Fruit fly (Drosophila melanogaster) whole organism, prepupa: ENCODE measurements around the gene Bicra.

Experiments
- CG10669 ChIP-seq: fragments of 200-800 bp; sonication (Bioruptor generic); optimal IDR thresholded peaks from 3 replicates; lab custom pipeline; 2018; ENCODE audit warnings: missing biosample characterization, mild to moderate bottlenecking, missing genetic modification characterization, moderate library complexity
- CG11294 ChIP-seq: fragments of 200-800 bp; sonication (Bioruptor generic); IDR thresholded peaks from 2 replicates; pipeline ENCODE4 v1.3.6; 2022; ENCODE audit warnings: missing biosample characterization, missing genetic modification characterization
- CG1621 ChIP-seq: fragments of 200-800 bp; sonication (Bioruptor generic); optimal IDR thresholded peaks from 3 replicates; lab custom pipeline; 2018; ENCODE audit warnings: missing biosample characterization, mild to moderate bottlenecking, missing genetic modification characterization
- CG4318 ChIP-seq: fragments of 200-800 bp; sonication (Bioruptor generic); optimal IDR thresholded peaks from 3 replicates; lab custom pipeline; 2017; ENCODE audit warnings: missing biosample characterization, mild to moderate bottlenecking, missing genetic modification characterization
- CG6854 ChIP-seq: fragments of 200-800 bp; sonication (Bioruptor generic); optimal IDR thresholded peaks from 2 replicates; lab custom pipeline; 2017; ENCODE audit warnings: missing biosample characterization, mild to moderate bottlenecking, missing genetic modification characterization
- CG8119 ChIP-seq: fragments of 200-800 bp; sonication (Bioruptor generic); IDR thresholded peaks from 3 replicates; pipeline ENCODE4 v1.3.6; 2022; ENCODE audit warnings: missing biosample characterization, missing genetic modification characterization
- Ets96B ChIP-seq: fragments of 200-800 bp; optimal IDR thresholded peaks from 2 replicates; lab custom pipeline; 2019; ENCODE audit warnings: missing biosample characterization, mild to moderate bottlenecking, missing genetic modification characterization, moderate library complexity
- Hr38 ChIP-seq: sonication (Bioruptor generic); optimal IDR thresholded peaks from 2 replicates; lab custom pipeline; 2016; ENCODE audit warnings: missing biosample characterization, missing genetic modification characterization
- Lpt ChIP-seq: fragments of 200-800 bp; sonication (Bioruptor generic); optimal IDR thresholded peaks from 3 replicates; lab custom pipeline; 2016; ENCODE audit warnings: missing biosample characterization, missing genetic modification characterization
- Sox102F ChIP-seq: fragments of 200-800 bp; sonication (Bioruptor generic); optimal IDR thresholded peaks from 2 replicates; lab custom pipeline; 2016; ENCODE audit warnings: missing biosample characterization, mild to moderate bottlenecking, missing genetic modification characterization
- achi ChIP-seq: fragments of 200-800 bp; sonication (Bioruptor generic); optimal IDR thresholded peaks from 3 replicates; lab custom pipeline; 2016; ENCODE audit warnings: missing biosample characterization, missing genetic modification characterization
- dsx ChIP-seq: fragments of 200-800 bp; optimal IDR thresholded peaks from 3 replicates; lab custom pipeline; 2019; ENCODE audit warnings: missing biosample characterization, mild to moderate bottlenecking, missing genetic modification characterization, moderate library complexity; ENCODE audit not compliant: poor library complexity, severe bottlenecking
- fd59A ChIP-seq: fragments of 200-800 bp; sonication (Bioruptor generic); optimal IDR thresholded peaks from 2 replicates; lab custom pipeline; 2017; ENCODE audit warnings: missing biosample characterization, mild to moderate bottlenecking, missing genetic modification characterization, missing genetic modification reagents
- pdm3 ChIP-seq: fragments of 200-800 bp; sonication (Bioruptor generic); optimal IDR thresholded peaks from 3 replicates; lab custom pipeline; 2016; ENCODE audit warnings: missing biosample characterization, missing genetic modification characterization

- TF ChIP-seq CG4318 (GFP tag; lab: Kevin White, UChicago) (no peak), Hr38 (GFP tag; lab: Kevin White, UChicago) (no peak), achi (GFP tag; lab: Kevin White, UChicago) (no peak), CG1621 (tag; lab: Kevin White, UChicago) (no peak), Lpt (GFP tag; lab: Kevin White, UChicago) (no peak), CG10669 (GFP tag; lab: Kevin White, UChicago) (no peak), Sox102F (no peak), Ets96B (peak; percentile 61), fd59A (GFP tag; lab: Kevin White, UChicago) (peak; percentile 27), pdm3 (no peak), CG8119 (peak; percentile 66; the same call in 2 of the 3 replicates), dsx (GFP tag; lab: Kevin White, UChicago) (no peak), CG6854 (GFP tag; lab: Kevin White, UChicago) (no peak), CG11294 (GFP tag; lab: Robert Waterston, UW) (0 out of 2 replicates have a peak, but pooled peaks have one; percentile 17)
These were observed 22.2 kb upstream of the Bicra start for dm6 chr3R:29040526-29041195.
